Worm (Caenorhabditis elegans) whole organism, L2 larva: Measurements from ENCODE around the gene str-265.
"Not testable (repeated sequence)": the region's sequence is repeated elsewhere in the genome, so short reads cannot be mapped to it uniquely, and the experiment has no call there.

Experiments used
- ama-1 ChIP-seq: fragments of 150-350 bp; optimal IDR thresholded peaks from 2 replicates; lab custom pipeline; 2018; ENCODE audit warnings: inconsistent platforms
- mbf-1 ChIP-seq: sonication (generic microtip); optimal IDR thresholded peaks from 2 replicates; lab custom pipeline; 2017; ENCODE audit warnings: missing biosample characterization, missing genetic modification characterization
- mdl-1 ChIP-seq, 2 experiments: fragments of 150-350 bp in 1 of 2; sonication (generic microtip) in 1 of 2; optimal IDR thresholded peaks; 2 replicates each; lab custom pipeline; 2017; ENCODE audit warnings: missing biosample characterization in 2 of 2, missing genetic modification characterization in 2 of 2
- nhr-237 ChIP-seq: fragments of 150-350 bp; optimal IDR thresholded peaks from 2 replicates; lab custom pipeline; 2014; ENCODE audit warnings: missing biosample characterization, missing genetic modification characterization
- skn-1 ChIP-seq: sonication (generic microtip); optimal IDR thresholded peaks from 2 replicates; lab custom pipeline; 2017; ENCODE audit warnings: missing biosample characterization, missing genetic modification characterization
- unc-62 ChIP-seq: fragments of 150-350 bp; optimal IDR thresholded peaks from 2 replicates; lab custom pipeline; 2014; ENCODE audit warnings: missing biosample characterization, missing genetic modification reagents, missing genetic modification characterization
- zag-1 ChIP-seq: fragments of 150-350 bp; optimal IDR thresholded peaks from 2 replicates; lab custom pipeline; 2014; ENCODE audit warnings: missing biosample characterization, missing genetic modification characterization
- ztf-1 ChIP-seq: fragments of 200-800 bp; sonication (Bioruptor generic); conservative IDR thresholded peaks from 2 replicates; pipeline ENCODE4 v1.3.6; 2022; ENCODE audit warnings: missing genetic modification characterization, missing compliant biosample characterization

str-265 gene

DNA sequence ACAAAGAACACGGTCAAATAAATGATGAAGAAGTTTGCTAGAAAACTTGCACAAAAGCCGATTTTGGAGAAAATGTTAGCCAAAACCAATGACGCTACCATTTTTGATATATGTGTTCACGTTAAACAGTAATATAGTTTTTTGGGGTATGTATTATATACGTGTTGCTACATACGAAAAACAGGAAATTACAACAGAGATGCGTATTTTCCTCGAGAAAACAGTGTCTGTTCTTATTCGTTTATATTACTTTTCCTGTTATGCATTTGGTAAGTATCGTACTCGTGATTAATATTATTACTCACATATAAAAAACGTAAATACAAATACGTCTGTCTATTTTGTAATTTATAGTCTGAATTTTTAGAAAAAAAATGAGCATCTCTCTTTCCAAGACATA lies at the start of gene str-265:
str-265 (minus strand) TSS at position 101 of the 400 bp plus-strand sequence.
- not testable (repeated sequence) for TF ChIP-seq zag-1 (tag; lab: Kevin White, UChicago); skn-1 (tag; lab: Kevin White, UChicago); ama-1 (lab: Kevin White, UChicago)

DNA sequence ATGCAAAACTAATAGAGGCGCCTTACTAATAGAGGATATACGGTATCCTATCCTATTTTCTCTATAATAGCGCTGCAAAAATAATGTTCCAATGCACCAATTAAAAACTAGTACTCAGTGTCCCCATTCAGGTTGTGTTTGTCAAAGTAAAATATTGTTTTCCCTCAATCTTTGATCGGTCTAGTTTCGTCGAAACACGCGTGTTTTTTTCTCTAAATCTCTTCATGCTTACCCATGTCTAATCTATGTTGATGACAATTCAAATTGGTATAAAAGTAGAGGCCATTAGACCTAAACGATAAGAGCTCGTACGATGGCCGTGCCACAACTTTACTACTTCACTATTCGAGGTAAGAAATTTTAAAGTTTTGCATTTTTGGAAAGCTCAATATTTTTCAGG lies 46.0 kb upstream of the str-265 start, which contains the start of gene F56A4.3:
F56A4.3 (plus strand) TSS at position 301 of the 400 bp plus-strand sequence.
- TF ChIP-seq nhr-237; mdl-1 (tag; optimal IDR thresholded peaks at IDR 0.05; lab: Kevin White, UChicago); ama-1 (lab: Kevin White, UChicago): not testable (repeated sequence)

DNA sequence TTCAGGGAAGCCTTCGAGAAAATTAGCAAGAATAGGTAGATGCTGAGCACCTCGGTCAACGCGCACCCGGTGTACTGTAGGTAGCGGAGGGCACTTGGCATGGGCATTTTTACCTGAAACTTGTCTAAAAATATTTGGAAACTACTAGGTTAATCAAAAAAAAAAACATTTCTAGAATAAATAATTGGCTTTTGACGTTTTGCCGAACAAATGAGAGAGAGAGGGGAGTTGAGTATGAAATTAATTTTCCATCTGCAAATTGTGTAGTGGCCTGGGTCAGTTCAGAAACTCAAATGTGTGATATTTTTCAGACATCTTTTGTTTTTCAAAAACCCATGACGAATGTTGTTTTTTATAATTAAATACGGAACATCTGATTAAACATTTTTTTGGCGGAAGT lies 20.9 kb upstream of the str-265 start, which contains the start of gene str-119:
str-119 (minus strand) TSS at position 101 of the 400 bp plus-strand sequence.
- TF ChIP-seq ztf-1 (GFP tag; lab: Robert Waterston, UW); unc-62 (GFP tag; lab: Kevin White, UChicago); mbf-1 (tag; lab: Kevin White, UChicago): not testable (repeated sequence)
- TF ChIP-seq, all 48 proteins: peak for 0; not testable (repeated sequence) for 48
